Fruit fly (Drosophila melanogaster) whole organism, embryonic: ENCODE data around the gene Chchd3.

Source experiments
- ATbp ChIP-seq: fragments of 200-800 bp; sonication (Bioruptor generic); optimal IDR thresholded peaks from 2 replicates; lab custom pipeline; 2017; ENCODE audit warnings: missing biosample characterization, mild to moderate bottlenecking, missing genetic modification characterization, missing genetic modification reagents
- Antp ChIP-seq: fragments of 200-800 bp; sonication (Bioruptor generic); optimal IDR thresholded peaks from 3 replicates; lab custom pipeline; 2016; ENCODE audit warnings: missing biosample characterization, missing genetic modification characterization
- Atf-2 ChIP-seq: fragments of 200-800 bp; sonication (Bioruptor generic); optimal IDR thresholded peaks from 2 replicates; lab custom pipeline; 2016; ENCODE audit warnings: missing biosample characterization, missing genetic modification characterization
- B-H2 ChIP-seq: fragments of 200-800 bp; sonication (Bioruptor generic); optimal IDR thresholded peaks from 2 replicates; lab custom pipeline; 2018; ENCODE audit warnings: missing biosample characterization, mild to moderate bottlenecking, missing genetic modification characterization
- Bdp1 ChIP-seq: fragments of 200-800 bp; sonication (Bioruptor generic); optimal IDR thresholded peaks from 3 replicates; lab custom pipeline; 2016; ENCODE audit warnings: missing biosample characterization, missing genetic modification characterization
- CG1024 ChIP-seq: fragments of 200-800 bp; sonication (Bioruptor generic); IDR thresholded peaks from 2 replicates; pipeline ENCODE4 v1.3.6; 2022; ENCODE audit warnings: missing biosample characterization, missing genetic modification characterization
- CG10321 ChIP-seq: fragments of 200-800 bp; sonication (Bioruptor generic); IDR thresholded peaks from 2 replicates; pipeline ENCODE4 v1.3.6; 2022; ENCODE audit warnings: missing biosample characterization, missing genetic modification characterization
- CG10462 ChIP-seq: fragments of 200-800 bp; sonication (Bioruptor generic); optimal IDR thresholded peaks from 2 replicates; lab custom pipeline; 2016; ENCODE audit warnings: missing biosample characterization, missing genetic modification characterization
- CG11247 ChIP-seq: fragments of 200-800 bp; sonication (Bioruptor generic); IDR thresholded peaks from 2 replicates; pipeline ENCODE4 v1.3.6; 2022; ENCODE audit warnings: missing biosample characterization, missing genetic modification characterization
- CG11695 ChIP-seq: fragments of 200-800 bp; sonication (Bioruptor generic); IDR thresholded peaks from 3 replicates; pipeline ENCODE4 v1.3.6; 2022; ENCODE audit warnings: missing biosample characterization, missing genetic modification characterization
- CG1233 ChIP-seq: fragments of 200-800 bp; sonication (Bioruptor generic); optimal IDR thresholded peaks from 4 replicates; lab custom pipeline; 2018; ENCODE audit warnings: missing biosample characterization, mild to moderate bottlenecking, missing genetic modification characterization
- CG17385 ChIP-seq: fragments of 200-800 bp; sonication (Bioruptor generic); optimal IDR thresholded peaks from 3 replicates; lab custom pipeline; 2018; ENCODE audit warnings: missing biosample characterization, mild to moderate bottlenecking, missing genetic modification characterization
- CG17912 ChIP-seq: fragments of 200-800 bp; sonication (Bioruptor generic); optimal IDR thresholded peaks from 2 replicates; lab custom pipeline; 2018; ENCODE audit warnings: missing biosample characterization, mild to moderate bottlenecking, missing genetic modification characterization
- CG2712 ChIP-seq: fragments of 200-800 bp; optimal IDR thresholded peaks from 3 replicates; lab custom pipeline; 2019; ENCODE audit warnings: missing biosample characterization, mild to moderate bottlenecking, missing genetic modification characterization, moderate library complexity
- CG30020 ChIP-seq: fragments of 200-800 bp; optimal IDR thresholded peaks from 2 replicates; lab custom pipeline; 2019; ENCODE audit warnings: missing biosample characterization, mild to moderate bottlenecking, missing genetic modification characterization, moderate library complexity
- CG31388 ChIP-seq: fragments of 200-800 bp; sonication (Bioruptor generic); optimal IDR thresholded peaks from 2 replicates; lab custom pipeline; 2016; ENCODE audit warnings: missing biosample characterization, missing genetic modification characterization
- CG3995 ChIP-seq: fragments of 200-800 bp; sonication (Bioruptor generic); optimal IDR thresholded peaks from 3 replicates; lab custom pipeline; 2016; ENCODE audit warnings: missing biosample characterization, missing genetic modification characterization
- CG6175 ChIP-seq: fragments of 200-800 bp; sonication (Bioruptor generic); IDR thresholded peaks from 3 replicates; pipeline ENCODE4 v1.3.6; 2022; ENCODE audit warnings: missing biosample characterization, missing genetic modification characterization
- CG7987 ChIP-seq: fragments of 200-800 bp; sonication (Bioruptor generic); optimal IDR thresholded peaks from 2 replicates; lab custom pipeline; 2018; ENCODE audit warnings: missing biosample characterization, mild to moderate bottlenecking, missing genetic modification characterization, moderate library complexity
- CG8765 ChIP-seq: fragments of 200-800 bp; sonication (Bioruptor generic); IDR thresholded peaks from 2 replicates; pipeline ENCODE4 v1.3.6; 2022; ENCODE audit warnings: missing biosample characterization, missing genetic modification characterization
- Dbx ChIP-seq: fragments of 200-800 bp; sonication (Bioruptor generic); IDR thresholded peaks from 3 replicates; pipeline ENCODE4 v1.3.6; 2022; ENCODE audit warnings: missing biosample characterization, missing genetic modification characterization
- Dfd ChIP-seq, 2 experiments: fragments of >200 bp; optimal IDR thresholded peaks; 2 replicates each; lab custom pipeline; 2017; ENCODE audit warnings: missing biosample characterization in 2 of 2, missing genetic modification characterization in 2 of 2
- Dip3 ChIP-seq: fragments of 200-800 bp; sonication (Bioruptor generic); optimal IDR thresholded peaks from 3 replicates; lab custom pipeline; 2016; ENCODE audit warnings: missing biosample characterization, missing genetic modification characterization
- Drgx ChIP-seq: fragments of 200-800 bp; sonication (Bioruptor generic); IDR thresholded peaks from 2 replicates; pipeline ENCODE4 v1.3.6; 2022; ENCODE audit warnings: missing biosample characterization, missing genetic modification characterization
- E2f1 ChIP-seq: fragments of 200-800 bp; sonication (Bioruptor generic); IDR thresholded peaks from 2 replicates; pipeline ENCODE4 v1.3.6; 2022; ENCODE audit warnings: missing biosample characterization, missing genetic modification characterization
- Gug ChIP-seq: fragments of 200-800 bp; sonication (Bioruptor generic); IDR thresholded peaks from 4 replicates; pipeline ENCODE4 v1.3.6; 2022; ENCODE audit warnings: missing biosample characterization, missing genetic modification characterization
- HLH54F ChIP-seq: fragments of 200-800 bp; sonication (Bioruptor generic); optimal IDR thresholded peaks from 3 replicates; lab custom pipeline; 2016; ENCODE audit warnings: missing biosample characterization, missing genetic modification characterization
- Hr39 ChIP-seq: fragments of >200 bp; optimal IDR thresholded peaks from 2 replicates; lab custom pipeline; 2017
- Hr51 ChIP-seq, 2 experiments: fragments of 200-800 bp; sonication (Bioruptor generic); optimal IDR thresholded peaks; 2 replicates in 1 of 2; 3 replicates in 1 of 2; lab custom pipeline; 2016 to 2018; ENCODE audit warnings: missing biosample characterization in 2 of 2, missing genetic modification characterization in 2 of 2, mild to moderate bottlenecking in 1 of 2, moderate library complexity in 1 of 2
- MESR4 ChIP-seq: fragments of 200-800 bp; sonication (Bioruptor generic); optimal IDR thresholded peaks from 2 replicates; lab custom pipeline; 2018; ENCODE audit warnings: missing biosample characterization, mild to moderate bottlenecking, missing genetic modification characterization, moderate library complexity
- NC2α ChIP-seq: fragments of 200-800 bp; sonication (Bioruptor generic); optimal IDR thresholded peaks from 2 replicates; lab custom pipeline; 2016; ENCODE audit warnings: missing biosample characterization, missing genetic modification characterization
- NK7.1 ChIP-seq: fragments of 200-800 bp; sonication (Bioruptor generic); optimal IDR thresholded peaks from 3 replicates; lab custom pipeline; 2016; ENCODE audit warnings: missing biosample characterization, missing genetic modification characterization
- Sin3A ChIP-seq: fragments of >200 bp; optimal IDR thresholded peaks from 2 replicates; lab custom pipeline; 2018
- Spps ChIP-seq: fragments of 200-800 bp; sonication (Bioruptor generic); optimal IDR thresholded peaks from 2 replicates; lab custom pipeline; 2018; ENCODE audit warnings: missing biosample characterization, mild to moderate bottlenecking, missing genetic modification characterization
- Sry-δ ChIP-seq: fragments of 200-800 bp; sonication (Bioruptor generic); optimal IDR thresholded peaks from 2 replicates; lab custom pipeline; 2016; ENCODE audit warnings: missing biosample characterization, missing genetic modification characterization
- Tbp ChIP-seq: fragments of >200 bp; optimal IDR thresholded peaks from 2 replicates; lab custom pipeline; 2018; ENCODE audit warnings: missing biosample characterization, missing genetic modification characterization
- Usf ChIP-seq: fragments of 200-800 bp; sonication (Bioruptor generic); optimal IDR thresholded peaks from 2 replicates; lab custom pipeline; 2017; ENCODE audit warnings: missing genotype, missing biosample characterization, missing genetic modification characterization
- ara ChIP-seq: fragments of 200-800 bp; sonication (Bioruptor generic); IDR thresholded peaks from 2 replicates; pipeline ENCODE4 v1.3.6; 2022; ENCODE audit warnings: missing biosample characterization, missing genetic modification characterization
- bbx ChIP-seq: fragments of 200-800 bp; sonication (Bioruptor generic); IDR thresholded peaks from 2 replicates; pipeline ENCODE4 v1.3.6; 2022; ENCODE audit warnings: missing biosample characterization, missing genetic modification characterization; ENCODE audit not compliant: partially characterized antibody
- bigmax ChIP-seq: fragments of 200-800 bp; sonication (Bioruptor generic); optimal IDR thresholded peaks from 2 replicates; lab custom pipeline; 2018; ENCODE audit warnings: missing biosample characterization, mild to moderate bottlenecking, missing genetic modification characterization
- ci ChIP-seq: fragments of 200-800 bp; sonication (Bioruptor generic); IDR thresholded peaks from 3 replicates; pipeline ENCODE4 v1.3.6; 2022; ENCODE audit warnings: missing biosample characterization, missing genetic modification characterization
- disco-r ChIP-seq: fragments of 200-800 bp; sonication (Bioruptor generic); optimal IDR thresholded peaks from 2 replicates; lab custom pipeline; 2016; ENCODE audit warnings: missing biosample characterization, missing genetic modification characterization
- esg ChIP-seq: fragments of 200-800 bp; sonication (Bioruptor generic); conservative IDR thresholded peaks from 2 replicates; pipeline ENCODE4 v1.3.6; 2022; ENCODE audit warnings: missing biosample characterization, missing genetic modification characterization
- eve ChIP-seq, 2 experiments: fragments of >200 bp; optimal IDR thresholded peaks; 2 replicates each; lab custom pipeline; 2017; ENCODE audit warnings: missing biosample characterization in 2 of 2, missing genetic modification characterization in 2 of 2
- hb ChIP-seq: fragments of 200-800 bp; sonication (Bioruptor generic); IDR thresholded peaks from 3 replicates; pipeline ENCODE4 v1.3.6; 2022; ENCODE audit warnings: missing biosample characterization, missing genetic modification characterization; ENCODE audit not compliant: partially characterized antibody
- her ChIP-seq: fragments of 200-800 bp; sonication (Bioruptor generic); optimal IDR thresholded peaks from 2 replicates; lab custom pipeline; 2016; ENCODE audit warnings: missing biosample characterization, missing genetic modification characterization
- inv ChIP-seq: fragments of 200-800 bp; sonication (Bioruptor generic); IDR thresholded peaks from 2 replicates; pipeline ENCODE4 v1.3.6; 2022; ENCODE audit warnings: missing biosample characterization, missing genetic modification characterization; ENCODE audit not compliant: partially characterized antibody
- psq ChIP-seq: fragments of 200-800 bp; sonication (Bioruptor generic); optimal IDR thresholded peaks from 2 replicates; lab custom pipeline; 2017; ENCODE audit warnings: missing biosample characterization, missing genetic modification characterization
- run ChIP-seq: fragments of 200-800 bp; sonication (Bioruptor generic); optimal IDR thresholded peaks from 3 replicates; lab custom pipeline; 2018; ENCODE audit warnings: missing biosample characterization, mild to moderate bottlenecking, missing genetic modification characterization
- sim ChIP-seq: fragments of 200-800 bp; sonication (Bioruptor generic); IDR thresholded peaks from 2 replicates; pipeline ENCODE4 v1.3.6; 2022; ENCODE audit warnings: missing biosample characterization, missing genetic modification characterization
- slbo ChIP-seq: fragments of 200-800 bp; sonication (Bioruptor generic); IDR thresholded peaks from 2 replicates; pipeline ENCODE4 v1.3.6; 2022; ENCODE audit warnings: missing biosample characterization, missing genetic modification characterization
- vfl ChIP-seq: fragments of 200-800 bp; sonication (Bioruptor generic); optimal IDR thresholded peaks from 2 replicates; lab custom pipeline; 2016; ENCODE audit warnings: missing biosample characterization, missing genetic modification characterization
- wdn ChIP-seq: fragments of 200-800 bp; sonication (Bioruptor generic); IDR thresholded peaks from 2 replicates; pipeline ENCODE4 v1.3.6; 2022; ENCODE audit warnings: missing biosample characterization, missing genetic modification characterization

Chchd3 gene

dm6 chr3R:31053784-31054221, at the start of gene Chchd3 (continued):
- TF ChIP-seq wdn (GFP tag; lab: Robert Waterston, UW) = no peak
- TF ChIP-seq eve (GFP tag; optimal IDR thresholded peaks at IDR 0.05; lab: Kevin White, UChicago) = no peak
- TF ChIP-seq sim = no peak
- TF ChIP-seq CG11247 (GFP tag; lab: Robert Waterston, UW) = no peak
- TF ChIP-seq Bdp1 (GFP tag; lab: Kevin White, UChicago) = peak; percentile 8
- TF ChIP-seq CG3995 (GFP tag; lab: Kevin White, UChicago) = peak; percentile 73
- TF ChIP-seq disco-r = no peak
- TF ChIP-seq Dfd (GFP tag; optimal IDR thresholded peaks at IDR 0.05; lab: Kevin White, UChicago) = no peak
- no peak for TF ChIP-seq Dip3 (GFP tag; lab: Kevin White, UChicago)
- TF ChIP-seq CG7987 (GFP tag; lab: Kevin White, UChicago) = peak; percentile 3
- TF ChIP-seq CG2712 (tag; lab: Kevin White, UChicago) = no peak
- no peak for TF ChIP-seq NK7.1 (GFP tag; lab: Kevin White, UChicago)
- no peak for TF ChIP-seq CG17385 (GFP tag; lab: Kevin White, UChicago)
- TF ChIP-seq slbo (GFP tag; lab: Robert Waterston, UW) = peak; percentile 43; the same call in 1 of the 2 replicates
- TF ChIP-seq CG10321 (GFP tag; lab: Robert Waterston, UW) = no peak
- peak; percentile 18; the same call in 1 of the 2 replicates for TF ChIP-seq inv (GFP tag; lab: Robert Waterston, UW)
- no peak for TF ChIP-seq E2f1 (GFP tag; lab: Robert Waterston, UW)
- no peak for TF ChIP-seq ATbp (GFP tag; lab: Kevin White, UChicago)
- 0 out of 3 replicates have a peak, but pooled peaks have one; percentile 30 for TF ChIP-seq Dbx (GFP tag; lab: Robert Waterston, UW)
- no peak for TF ChIP-seq CG11695
- TF ChIP-seq CG10462 (GFP tag; lab: Kevin White, UChicago) = no peak
- no peak for TF ChIP-seq Hr39 (lab: Kevin White, UChicago)
- TF ChIP-seq bbx (GFP tag; lab: Robert Waterston, UW) = peak; percentile 36
- no peak for TF ChIP-seq CG30020 (tag; lab: Kevin White, UChicago)
- TF ChIP-seq B-H2 (GFP tag; lab: Kevin White, UChicago) = no peak
- TF ChIP-seq Sin3A (lab: Kevin White, UChicago) = peak; percentile 79
- peak; percentile 69 for TF ChIP-seq MESR4 (GFP tag; lab: Kevin White, UChicago)
- TF ChIP-seq NC2α (GFP tag; lab: Kevin White, UChicago) = no peak
- no peak for TF ChIP-seq CG6175 (GFP tag; lab: Robert Waterston, UW)
- TF ChIP-seq CG1233 (GFP tag; lab: Kevin White, UChicago) = no peak
- no peak for TF ChIP-seq psq (GFP tag; lab: Kevin White, UChicago)
- TF ChIP-seq her = peak; percentile 6
- peak; percentile 49; the same call in 1 of the 3 replicates for TF ChIP-seq ci (GFP tag; lab: Robert Waterston, UW)
- TF ChIP-seq vfl = no peak
- peak; percentile 6 for TF ChIP-seq bigmax
- no peak for TF ChIP-seq esg (GFP tag; lab: Robert Waterston, UW)
- no peak for TF ChIP-seq Atf-2 (GFP tag; lab: Kevin White, UChicago)
- no peak for TF ChIP-seq Usf (GFP tag; lab: Kevin White, UChicago)
- peak; percentile 8 for TF ChIP-seq Antp (GFP tag; lab: Kevin White, UChicago)
- no peak for TF ChIP-seq ara
- TF ChIP-seq Sry-δ (GFP tag; lab: Kevin White, UChicago) = peak; percentile 67
- TF ChIP-seq Drgx (GFP tag; lab: Robert Waterston, UW) = no peak
- peak in 1 of 2 experiments; percentile 35 for TF ChIP-seq Hr51 (GFP tag; optimal IDR thresholded peaks at IDR 0.05; lab: Kevin White, UChicago)
- TF ChIP-seq CG1024 (GFP tag; lab: Robert Waterston, UW) = no peak
- TF ChIP-seq run = no peak
- TF ChIP-seq Gug (GFP tag; lab: Robert Waterston, UW) = no peak
- TF ChIP-seq HLH54F = peak; percentile 35
- TF ChIP-seq CG17912 (GFP tag; lab: Kevin White, UChicago) = no peak
- no peak for TF ChIP-seq hb (GFP tag; lab: Robert Waterston, UW)
- TF ChIP-seq Tbp = no peak
- TF ChIP-seq CG31388 (GFP tag; lab: Kevin White, UChicago) = no peak
- TF ChIP-seq Spps = no peak
- TF ChIP-seq CG8765 = no peak
